Fruit fly (Drosophila melanogaster) whole organism, embryonic: ENCODE results near the gene ImpE1.

Source experiments
- C15 ChIP-seq: fragments of 200-800 bp; sonication (Bioruptor generic); IDR thresholded peaks from 3 replicates; pipeline ENCODE4 v1.3.6; 2022; ENCODE audit warnings: missing biosample characterization, missing genetic modification characterization
- CG10366 ChIP-seq: fragments of 200-800 bp; sonication (Bioruptor generic); IDR thresholded peaks from 2 replicates; pipeline ENCODE4 v1.3.6; 2022; ENCODE audit warnings: missing biosample characterization, missing genetic modification characterization
- CG14050 ChIP-seq: fragments of 200-800 bp; sonication (Bioruptor generic); IDR thresholded peaks from 3 replicates; pipeline ENCODE4 v1.3.6; 2022; ENCODE audit warnings: missing biosample characterization, missing genetic modification characterization
- CG1529 ChIP-seq: fragments of 200-800 bp; sonication (Bioruptor generic); optimal IDR thresholded peaks from 3 replicates; lab custom pipeline; 2018; ENCODE audit warnings: missing biosample characterization, missing genetic modification characterization
- CG16779 ChIP-seq: fragments of 200-800 bp; sonication (Bioruptor generic); IDR thresholded peaks from 2 replicates; pipeline ENCODE4 v1.3.6; 2022; ENCODE audit warnings: missing biosample characterization, missing genetic modification characterization
- CG17328 ChIP-seq: fragments of 200-800 bp; sonication (Bioruptor generic); IDR thresholded peaks from 2 replicates; pipeline ENCODE4 v1.3.6; 2022; ENCODE audit warnings: missing biosample characterization, missing genetic modification characterization
- CG17385 ChIP-seq: fragments of 200-800 bp; sonication (Bioruptor generic); optimal IDR thresholded peaks from 3 replicates; lab custom pipeline; 2018; ENCODE audit warnings: missing biosample characterization, mild to moderate bottlenecking, missing genetic modification characterization
- CG17912 ChIP-seq: fragments of 200-800 bp; sonication (Bioruptor generic); optimal IDR thresholded peaks from 2 replicates; lab custom pipeline; 2018; ENCODE audit warnings: missing biosample characterization, mild to moderate bottlenecking, missing genetic modification characterization
- CG30403 ChIP-seq: fragments of 200-800 bp; sonication (Bioruptor generic); optimal IDR thresholded peaks from 3 replicates; lab custom pipeline; 2016; ENCODE audit warnings: missing biosample characterization, missing genetic modification characterization
- CG30431 ChIP-seq: fragments of 200-800 bp; sonication (Bioruptor generic); optimal IDR thresholded peaks from 2 replicates; lab custom pipeline; 2017; ENCODE audit warnings: missing biosample characterization, missing genetic modification characterization
- CG3065 ChIP-seq: fragments of 200-800 bp; sonication (Bioruptor generic); optimal IDR thresholded peaks from 2 replicates; lab custom pipeline; 2016; ENCODE audit warnings: missing biosample characterization, missing genetic modification characterization
- CG3726 ChIP-seq: fragments of 200-800 bp; sonication (Bioruptor generic); IDR thresholded peaks from 3 replicates; pipeline ENCODE4, ENCODE4 v1.3.6; 2022; ENCODE audit warnings: missing biosample characterization, missing genetic modification characterization
- CG42726 ChIP-seq: fragments of 200-800 bp; sonication (Bioruptor generic); IDR thresholded peaks from 2 replicates; pipeline ENCODE4 v1.3.6; 2022; ENCODE audit warnings: missing biosample characterization, missing genetic modification characterization; ENCODE audit not compliant: partially characterized antibody
- CG4328 ChIP-seq: fragments of 200-800 bp; sonication (Bioruptor generic); optimal IDR thresholded peaks from 3 replicates; lab custom pipeline; 2017; ENCODE audit warnings: missing biosample characterization, missing genetic modification reagents, missing genetic modification characterization
- CG4424 ChIP-seq: fragments of 200-800 bp; sonication (Bioruptor generic); optimal IDR thresholded peaks from 3 replicates; lab custom pipeline; 2016; ENCODE audit warnings: missing biosample characterization, missing genetic modification characterization
- CG4820 ChIP-seq: fragments of 200-800 bp; sonication (Bioruptor generic); optimal IDR thresholded peaks from 3 replicates; lab custom pipeline; 2016; ENCODE audit warnings: missing biosample characterization, missing genetic modification characterization
- CG5180 ChIP-seq: fragments of 200-800 bp; sonication (Bioruptor generic); optimal IDR thresholded peaks from 3 replicates; lab custom pipeline; 2017; ENCODE audit warnings: missing biosample characterization, missing genetic modification characterization, mild to moderate bottlenecking, moderate library complexity, missing genetic modification reagents
- CG6175 ChIP-seq: fragments of 200-800 bp; sonication (Bioruptor generic); IDR thresholded peaks from 3 replicates; pipeline ENCODE4 v1.3.6; 2022; ENCODE audit warnings: missing biosample characterization, missing genetic modification characterization
- CG7786 ChIP-seq: fragments of 200-800 bp; sonication (Bioruptor generic); optimal IDR thresholded peaks from 2 replicates; lab custom pipeline; 2016; ENCODE audit warnings: missing biosample characterization, missing genetic modification characterization
- CG8765 ChIP-seq: fragments of 200-800 bp; sonication (Bioruptor generic); IDR thresholded peaks from 2 replicates; pipeline ENCODE4 v1.3.6; 2022; ENCODE audit warnings: missing biosample characterization, missing genetic modification characterization
- CG8944 ChIP-seq: fragments of 200-800 bp; sonication (Bioruptor generic); optimal IDR thresholded peaks from 3 replicates; lab custom pipeline; 2016; ENCODE audit warnings: missing biosample characterization, missing genetic modification characterization
- CG9215 ChIP-seq: fragments of 200-800 bp; sonication (Bioruptor generic); IDR thresholded peaks from 2 replicates; pipeline ENCODE4 v1.3.6; 2022; ENCODE audit warnings: missing biosample characterization, missing genetic modification characterization
- CG9609 ChIP-seq: fragments of 200-800 bp; sonication (Bioruptor generic); optimal IDR thresholded peaks from 3 replicates; lab custom pipeline; 2016; ENCODE audit warnings: missing biosample characterization, missing genetic modification characterization
- CG9876 ChIP-seq: fragments of 200-800 bp; sonication (Bioruptor generic); optimal IDR thresholded peaks from 2 replicates; lab custom pipeline; 2016; ENCODE audit warnings: missing biosample characterization, missing genetic modification characterization
- Chrac-16 ChIP-seq: fragments of 200-800 bp; sonication (Bioruptor generic); optimal IDR thresholded peaks from 3 replicates; lab custom pipeline; 2016; ENCODE audit warnings: missing biosample characterization, missing genetic modification characterization
- CrebB ChIP-seq: fragments of 200-800 bp; sonication (Bioruptor generic); optimal IDR thresholded peaks from 3 replicates; lab custom pipeline; 2018; ENCODE audit warnings: missing biosample characterization, mild to moderate bottlenecking, missing genetic modification characterization
- Gug ChIP-seq: fragments of 200-800 bp; sonication (Bioruptor generic); IDR thresholded peaks from 4 replicates; pipeline ENCODE4 v1.3.6; 2022; ENCODE audit warnings: missing biosample characterization, missing genetic modification characterization
- Hmx ChIP-seq: fragments of 200-800 bp; sonication (Bioruptor generic); optimal IDR thresholded peaks from 2 replicates; lab custom pipeline; 2016; ENCODE audit warnings: missing biosample characterization, missing genetic modification characterization
- Hr39 ChIP-seq: fragments of >200 bp; optimal IDR thresholded peaks from 2 replicates; lab custom pipeline; 2017
- Jarid2 ChIP-seq: fragments of 200-800 bp; sonication (Bioruptor generic); optimal IDR thresholded peaks from 3 replicates; lab custom pipeline; 2017; ENCODE audit warnings: mild to moderate bottlenecking, missing biosample characterization, missing genetic modification reagents, missing genetic modification characterization
- Mad ChIP-seq: fragments of 200-800 bp; sonication (Bioruptor generic); optimal IDR thresholded peaks from 2 replicates; lab custom pipeline; 2016; ENCODE audit warnings: missing biosample characterization, missing genetic modification characterization
- Mrtf ChIP-seq: fragments of 200-800 bp; sonication (Bioruptor generic); IDR thresholded peaks from 3 replicates; pipeline ENCODE4 v1.3.6; 2022; ENCODE audit warnings: missing biosample characterization, missing genetic modification characterization
- NC2α ChIP-seq: fragments of 200-800 bp; sonication (Bioruptor generic); optimal IDR thresholded peaks from 2 replicates; lab custom pipeline; 2016; ENCODE audit warnings: missing biosample characterization, missing genetic modification characterization
- Rfx ChIP-seq: fragments of 200-800 bp; sonication (Bioruptor generic); IDR thresholded peaks from 2 replicates; pipeline ENCODE4 v1.3.6; 2022; ENCODE audit warnings: missing biosample characterization, missing genetic modification characterization
- aop ChIP-seq: fragments of 200-800 bp; sonication (Bioruptor generic); IDR thresholded peaks from 2 replicates; pipeline ENCODE4 v1.3.6; 2022; ENCODE audit warnings: missing biosample characterization, missing genetic modification characterization
- ash1 ChIP-seq: fragments of 200-800 bp; sonication (Bioruptor generic); optimal IDR thresholded peaks from 2 replicates; lab custom pipeline; 2018; ENCODE audit warnings: missing biosample characterization, mild to moderate bottlenecking, missing genetic modification characterization
- cas ChIP-seq: fragments of 200-800 bp; sonication (Bioruptor generic); IDR thresholded peaks from 2 replicates; pipeline ENCODE4 v1.3.6; 2022; ENCODE audit warnings: missing biosample characterization, missing genetic modification characterization
- chif ChIP-seq, 2 experiments: fragments of 200-800 bp; sonication (Bioruptor generic); optimal IDR thresholded peaks; 3 replicates each; lab custom pipeline; 2016; ENCODE audit warnings: missing biosample characterization in 2 of 2, missing genetic modification characterization in 2 of 2
- dm ChIP-seq: fragments of 200-800 bp; sonication (Bioruptor generic); optimal IDR thresholded peaks from 3 replicates; lab custom pipeline; 2016; ENCODE audit warnings: missing biosample characterization, missing genetic modification characterization
- dmrt99B ChIP-seq: fragments of 200-800 bp; sonication (Bioruptor generic); optimal IDR thresholded peaks from 2 replicates; lab custom pipeline; 2018; ENCODE audit warnings: missing biosample characterization, mild to moderate bottlenecking, missing genetic modification characterization, moderate library complexity
- eyg ChIP-seq: fragments of 200-800 bp; sonication (Bioruptor generic); optimal IDR thresholded peaks from 3 replicates; lab custom pipeline; 2016; ENCODE audit warnings: missing biosample characterization, missing genetic modification characterization
- fu2 ChIP-seq: fragments of 200-800 bp; sonication (Bioruptor generic); optimal IDR thresholded peaks from 2 replicates; lab custom pipeline; 2016; ENCODE audit warnings: missing biosample characterization, missing genetic modification characterization
- grn ChIP-seq: fragments of 200-800 bp; sonication (Bioruptor generic); optimal IDR thresholded peaks from 3 replicates; lab custom pipeline; 2017; ENCODE audit warnings: missing biosample characterization, missing genetic modification characterization
- jing ChIP-seq: fragments of 200-800 bp; sonication (Bioruptor generic); optimal IDR thresholded peaks from 2 replicates; lab custom pipeline; 2018; ENCODE audit warnings: missing biosample characterization, mild to moderate bottlenecking, missing genetic modification characterization
- klu ChIP-seq: fragments of 200-800 bp; sonication (Bioruptor generic); IDR thresholded peaks from 2 replicates; pipeline ENCODE4 v1.3.6; 2022; ENCODE audit warnings: missing biosample characterization, missing genetic modification characterization
- pfk ChIP-seq: fragments of 200-800 bp; sonication (Bioruptor generic); optimal IDR thresholded peaks from 2 replicates; lab custom pipeline; 2018; ENCODE audit warnings: missing biosample characterization, mild to moderate bottlenecking, missing genetic modification characterization, moderate library complexity
- pho ChIP-seq: fragments of 200-800 bp; sonication (Bioruptor generic); optimal IDR thresholded peaks from 2 replicates; lab custom pipeline; 2016; ENCODE audit warnings: missing biosample characterization, missing genetic modification characterization
- psq ChIP-seq: fragments of 200-800 bp; sonication (Bioruptor generic); optimal IDR thresholded peaks from 2 replicates; lab custom pipeline; 2017; ENCODE audit warnings: missing biosample characterization, missing genetic modification characterization
- sna ChIP-seq: fragments of 200-800 bp; sonication (Bioruptor generic); IDR thresholded peaks from 2 replicates; pipeline ENCODE4 v1.3.6; 2022; ENCODE audit warnings: missing biosample characterization, missing genetic modification characterization; ENCODE audit not compliant: partially characterized antibody
- tap ChIP-seq: fragments of 200-800 bp; optimal IDR thresholded peaks from 3 replicates; lab custom pipeline; 2019; ENCODE audit warnings: missing biosample characterization, mild to moderate bottlenecking, missing genetic modification characterization, moderate library complexity
- tio ChIP-seq: fragments of 200-800 bp; sonication (Bioruptor generic); optimal IDR thresholded peaks from 2 replicates; lab custom pipeline; 2017; ENCODE audit warnings: missing biosample characterization, missing genetic modification characterization, inconsistent platforms
- trh ChIP-seq: fragments of 200-800 bp; sonication (Bioruptor generic); optimal IDR thresholded peaks from 2 replicates; lab custom pipeline; 2016; ENCODE audit warnings: missing biosample characterization, missing genetic modification characterization
- tx ChIP-seq: fragments of 200-800 bp; sonication (Bioruptor generic); optimal IDR thresholded peaks from 2 replicates; lab custom pipeline; 2016; ENCODE audit warnings: missing biosample characterization, missing genetic modification characterization

ImpE1 gene

dm6 chr3L:8424831-8425336 lies 52.7 kb downstream of the ImpE1 start, which contains the start of gene Cbl (continued):
- TF ChIP-seq CrebB (tag; lab: Kevin White, UChicago), result peak; percentile 35
- TF ChIP-seq CG17912 (GFP tag; lab: Kevin White, UChicago), result peak; percentile 46
- TF ChIP-seq CG3065 (GFP tag; lab: Kevin White, UChicago), result no peak
- no peak for TF ChIP-seq CG16779
- no peak for TF ChIP-seq trh (GFP tag; lab: Kevin White, UChicago)
- TF ChIP-seq CG30403 (GFP tag; lab: Kevin White, UChicago), result no peak
- no peak for TF ChIP-seq dmrt99B (tag; lab: Kevin White, UChicago)
- no peak for TF ChIP-seq CG30431
- TF ChIP-seq CG6175 (GFP tag; lab: Robert Waterston, UW), result no peak
- peak; percentile 0 for TF ChIP-seq CG4424 (GFP tag; lab: Kevin White, UChicago)
- no peak for TF ChIP-seq Chrac-16 (GFP tag; lab: Kevin White, UChicago)
- no peak for TF ChIP-seq aop
- no peak for TF ChIP-seq CG7786 (GFP tag; lab: Kevin White, UChicago)
- TF ChIP-seq pho, result no peak
- no peak for TF ChIP-seq CG9609
- TF ChIP-seq jing, result no peak
- TF ChIP-seq CG10366 (GFP tag; lab: Robert Waterston, UW), result no peak
- no peak for TF ChIP-seq fu2 (GFP tag; lab: Kevin White, UChicago)
- TF ChIP-seq sna (GFP tag; lab: Robert Waterston, UW), result no peak; the same call in 1 of the 2 replicates
- TF ChIP-seq CG9215 (GFP tag; lab: Robert Waterston, UW), result no peak
- no peak for TF ChIP-seq grn (GFP tag; lab: Kevin White, UChicago)
- TF ChIP-seq CG17385 (GFP tag; lab: Kevin White, UChicago), result peak; percentile 99
- no peak for TF ChIP-seq CG17328 (GFP tag; lab: Robert Waterston, UW)
- no peak for TF ChIP-seq psq (GFP tag; lab: Kevin White, UChicago)
- TF ChIP-seq tio (GFP tag; lab: Kevin White, UChicago), result no peak
- no peak for TF ChIP-seq tap (tag; lab: Kevin White, UChicago)
- no peak for TF ChIP-seq Jarid2 (GFP tag; lab: Kevin White, UChicago)
- TF ChIP-seq pfk (GFP tag; lab: Kevin White, UChicago), result no peak
- no peak for TF ChIP-seq CG14050 (GFP tag; lab: Robert Waterston, UW)
- no peak for TF ChIP-seq Hmx (GFP tag; lab: Kevin White, UChicago)
- no peak for TF ChIP-seq CG8765 (GFP tag; lab: Robert Waterston, UW)
- no peak for TF ChIP-seq CG4820 (GFP tag; lab: Kevin White, UChicago)
- no peak for TF ChIP-seq eyg
- no peak for TF ChIP-seq CG1529 (GFP tag; lab: Kevin White, UChicago)
- TF ChIP-seq ash1 (GFP tag; lab: Kevin White, UChicago), result no peak
- no peak for TF ChIP-seq Mad (GFP tag; lab: Kevin White, UChicago)
- TF ChIP-seq C15 (GFP tag; lab: Robert Waterston, UW), result no peak
- TF ChIP-seq dm (GFP tag; lab: Kevin White, UChicago), result peak; percentile 21
- TF ChIP-seq CG3726 (GFP tag; lab: Robert Waterston, UW), result no peak
- TF ChIP-seq CG42726, result 0 out of 2 replicates have a peak, but pooled peaks have one; percentile 41
- TF ChIP-seq Gug (GFP tag; lab: Robert Waterston, UW), result no peak
- TF ChIP-seq CG8944, result no peak
- no peak for TF ChIP-seq Rfx
- no peak for TF ChIP-seq Hr39 (lab: Kevin White, UChicago)
- TF ChIP-seq NC2α (GFP tag; lab: Kevin White, UChicago), result no peak
- no peak for TF ChIP-seq Mrtf
- no peak for TF ChIP-seq CG9876
- no peak for TF ChIP-seq klu (GFP tag; lab: Robert Waterston, UW)
- TF ChIP-seq CG4328 (GFP tag; lab: Kevin White, UChicago), result no peak
- no peak for TF ChIP-seq CG5180 (GFP tag; lab: Kevin White, UChicago)
- TF ChIP-seq cas (GFP tag; lab: Robert Waterston, UW), result no peak
- no peak for TF ChIP-seq tx (GFP tag; lab: Kevin White, UChicago)
- TF ChIP-seq chif (GFP tag; optimal IDR thresholded peaks at IDR 0.05; lab: Kevin White, UChicago), result no peak
